Fruit fly (Drosophila melanogaster): Measurements from ENCODE around the gene CG6511.

The CG6511 gene

dm6 chr3L:8716013-8716412 is 5.1 kb upstream of the CG6511 start:
- TF ChIP-seq Lpt (GFP tag; optimal IDR thresholded peaks at IDR 0.05) (no peak), achi (GFP tag; optimal IDR thresholded peaks at IDR 0.05) (peak; percentile 24), CG8319 (GFP tag; optimal IDR thresholded peaks at IDR 0.05) (no peak), CG6163 (GFP tag; IDR thresholded peaks at IDR 0.05) (no peak), Gug (GFP tag; IDR thresholded peaks at IDR 0.05) (no peak), Met (GFP tag; optimal IDR thresholded peaks at IDR 0.05) (peak; percentile 65), net (GFP tag; optimal IDR thresholded peaks at IDR 0.05) (peak; percentile 31), Eip75B (GFP tag; optimal IDR thresholded peaks at IDR 0.05) (peak; percentile 37), CG4318 (GFP tag; optimal IDR thresholded peaks at IDR 0.05) (peak; percentile 25), CG32006 (GFP tag; optimal IDR thresholded peaks at IDR 0.05) (peak; percentile 66), Hr39 (GFP tag; optimal IDR thresholded peaks at IDR 0.05) (peak; percentile 47), fd59A (GFP tag; optimal IDR thresholded peaks at IDR 0.05) (no peak), Ets21C (GFP tag; optimal IDR thresholded peaks at IDR 0.05) (peak; percentile 34), CG11294 (GFP tag; IDR thresholded peaks at IDR 0.05) (no peak), fkh (GFP tag; optimal IDR thresholded peaks at IDR 0.05) (no peak), CG6854 (GFP tag; optimal IDR thresholded peaks at IDR 0.05) (no peak), CG8632 (GFP tag; optimal IDR thresholded peaks at IDR 0.05) (peak; percentile 14), Sox15 (GFP tag; optimal IDR thresholded peaks at IDR 0.05) (no peak), Blimp-1 (GFP tag; optimal IDR thresholded peaks at IDR 0.05) (no peak), CG11902 (GFP tag; optimal IDR thresholded peaks at IDR 0.05) (no peak), Sox14 (GFP tag; optimal IDR thresholded peaks at IDR 0.05) (peak; percentile 43), Smox (GFP tag; optimal IDR thresholded peaks at IDR 0.05) (peak; percentile 68), Sox102F (GFP tag; optimal IDR thresholded peaks at IDR 0.05) (peak; percentile 61), CG10631 (GFP tag; optimal IDR thresholded peaks at IDR 0.05) (peak; percentile 35), CG6808 (GFP tag; optimal IDR thresholded peaks at IDR 0.05) (peak; percentile 29), CG7368 (GFP tag; optimal IDR thresholded peaks at IDR 0.05) (no peak), fd85E (GFP tag; optimal IDR thresholded peaks at IDR 0.05) (no peak), dsx (GFP tag; optimal IDR thresholded peaks at IDR 0.05; ENCODE audit: poor library complexity, severe bottlenecking) (no peak), OdsH (GFP tag; optimal IDR thresholded peaks at IDR 0.05) (peak; percentile 40), Hr38 (GFP tag; optimal IDR thresholded peaks at IDR 0.05) (no peak), ss (GFP tag; optimal IDR thresholded peaks at IDR 0.05) (no peak), CG11762 (GFP tag; optimal IDR thresholded peaks at IDR 0.05; ENCODE audit: insufficient read depth) (no peak), CG10669 (GFP tag; optimal IDR thresholded peaks at IDR 0.05) (no peak), Ets96B (tag; optimal IDR thresholded peaks at IDR 0.05) (peak; percentile 7), Eip78C (GFP tag) (peak; percentile 83), pdm3 (GFP tag; optimal IDR thresholded peaks at IDR 0.05) (peak; percentile 25), vri (GFP tag; optimal IDR thresholded peaks at IDR 0.05) (peak; percentile 19), acj6 (GFP tag; optimal IDR thresholded peaks at IDR 0.05) (peak; percentile 35), CG3919 (GFP tag; optimal IDR thresholded peaks at IDR 0.05) (peak; percentile 44), salr (GFP tag; optimal IDR thresholded peaks at IDR 0.05) (no peak), CG8119 (GFP tag; IDR thresholded peaks at IDR 0.05) (no peak), CG15336 (GFP tag; IDR thresholded peaks at IDR 0.05) (no peak), eg (GFP tag; IDR thresholded peaks at IDR 0.05) (no peak), svp (GFP tag) (peak; percentile 85), Eip93F (GFP tag; optimal IDR thresholded peaks at IDR 0.05) (no peak), dac (GFP tag; optimal IDR thresholded peaks at IDR 0.05) (no peak), CG31627 (GFP tag; optimal IDR thresholded peaks at IDR 0.05) (peak; percentile 47), topi (GFP tag; optimal IDR thresholded peaks at IDR 0.05) (peak; percentile 67), CG1621 (tag; optimal IDR thresholded peaks at IDR 0.05) (no peak), lz (GFP tag; optimal IDR thresholded peaks at IDR 0.05) (peak; percentile 48), CG34406 (GFP tag; optimal IDR thresholded peaks at IDR 0.05) (peak; percentile 33), esn (GFP tag; optimal IDR thresholded peaks at IDR 0.05) (peak; percentile 68), CG6792 (GFP tag; optimal IDR thresholded peaks at IDR 0.05) (peak; percentile 31)
